Worm (Caenorhabditis elegans) whole organism, L2 larva: ENCODE data around the gene tat-3.

ENCODE experiments used
- alr-1 ChIP-seq: fragments of 150-350 bp; optimal IDR thresholded peaks from 2 replicates; lab custom pipeline; 2014; ENCODE audit warnings: missing biosample characterization, missing genetic modification characterization
- ama-1 ChIP-seq: fragments of 150-350 bp; optimal IDR thresholded peaks from 2 replicates; lab custom pipeline; 2018; ENCODE audit warnings: inconsistent platforms
- egl-27 ChIP-seq: sonication (generic microtip); optimal IDR thresholded peaks from 3 replicates; lab custom pipeline; 2017; ENCODE audit warnings: missing biosample characterization, missing genetic modification reagents, missing genetic modification characterization
- elt-1 ChIP-seq: fragments of 150-350 bp; optimal IDR thresholded peaks from 2 replicates; lab custom pipeline; 2014; ENCODE audit warnings: missing biosample characterization, missing genetic modification characterization
- lin-13 ChIP-seq: fragments of 150-350 bp; optimal IDR thresholded peaks from 2 replicates; lab custom pipeline; 2014; ENCODE audit warnings: missing biosample characterization, missing genetic modification reagents, missing genetic modification characterization
- lsy-2 ChIP-seq, 2 experiments: fragments of 150-350 bp in 1 of 2; sonication (generic microtip) in 1 of 2; optimal IDR thresholded peaks; 2 replicates each; lab custom pipeline; 2014 to 2017; ENCODE audit warnings: missing biosample characterization in 2 of 2, missing genetic modification characterization in 2 of 2
- mdl-1 ChIP-seq, 2 experiments: fragments of 150-350 bp in 1 of 2; sonication (generic microtip) in 1 of 2; optimal IDR thresholded peaks; 2 replicates each; lab custom pipeline; 2017; ENCODE audit warnings: missing biosample characterization in 2 of 2, missing genetic modification characterization in 2 of 2
- nhr-237 ChIP-seq: fragments of 150-350 bp; optimal IDR thresholded peaks from 2 replicates; lab custom pipeline; 2014; ENCODE audit warnings: missing biosample characterization, missing genetic modification characterization
- unc-39 ChIP-seq: fragments of 150-350 bp; optimal IDR thresholded peaks from 2 replicates; lab custom pipeline; 2014; ENCODE audit warnings: missing biosample characterization, missing genetic modification characterization
- unc-62 ChIP-seq: fragments of 150-350 bp; optimal IDR thresholded peaks from 2 replicates; lab custom pipeline; 2014; ENCODE audit warnings: missing biosample characterization, missing genetic modification reagents, missing genetic modification characterization
- zag-1 ChIP-seq: fragments of 150-350 bp; optimal IDR thresholded peaks from 2 replicates; lab custom pipeline; 2014; ENCODE audit warnings: missing biosample characterization, missing genetic modification characterization

DNA sequence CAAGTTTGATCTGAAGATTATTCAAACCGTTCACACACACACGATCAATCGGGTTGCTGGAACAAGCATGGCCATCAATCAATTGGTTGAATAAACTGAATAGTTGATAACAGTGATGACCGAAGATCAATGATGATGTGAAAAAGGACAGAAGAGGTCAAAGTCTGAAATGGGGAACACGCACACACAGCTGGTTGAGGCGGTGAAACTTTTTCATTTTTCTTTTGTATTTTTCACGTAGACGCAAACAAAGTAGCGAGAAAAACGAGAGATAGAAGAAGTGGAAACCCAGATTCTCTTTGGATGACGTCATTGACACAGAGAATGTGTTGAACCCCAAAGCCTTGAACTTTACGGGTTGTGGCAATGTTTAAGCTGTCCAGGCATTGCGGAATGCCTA lies 13.0 kb downstream of the tat-3 start:
- TF ChIP-seq unc-39 (tag; lab: Kevin White, UChicago) (no peak), unc-62 (GFP tag; lab: Kevin White, UChicago) (no peak), lin-13 (GFP tag; lab: Kevin White, UChicago) (no peak), alr-1 (tag; lab: Kevin White, UChicago) (no peak), mdl-1 (tag; optimal IDR thresholded peaks at IDR 0.05; lab: Kevin White, UChicago) (no peak), elt-1 (tag; lab: Kevin White, UChicago) (no peak), egl-27 (peak; percentile 62), zag-1 (peak; percentile 11), lsy-2 (tag; optimal IDR thresholded peaks at IDR 0.05; lab: Kevin White, UChicago) (peak in 1 of 2 experiments; percentile 62), nhr-237 (tag; lab: Kevin White, UChicago) (no peak), ama-1 (lab: Kevin White, UChicago) (no peak)
